Fruit fly (Drosophila melanogaster) whole organism, pupa: ENCODE data around the gene DPCoAC.

Experiments used
- CG10348 ChIP-seq: fragments of 200-800 bp; sonication (Bioruptor generic); IDR thresholded peaks from 2 replicates; pipeline ENCODE4 v1.3.6; 2022; ENCODE audit warnings: missing biosample characterization, missing genetic modification characterization
- CG8301 ChIP-seq: fragments of 200-800 bp; sonication (Bioruptor generic); optimal IDR thresholded peaks from 2 replicates; lab custom pipeline; 2018; ENCODE audit warnings: missing biosample characterization, mild to moderate bottlenecking, missing genetic modification characterization

dm6 chr3R:20548255-20548654 lies 9.2 kb downstream of the DPCoAC start:
- TF ChIP-seq CG8301 (tag; lab: Kevin White, UChicago) (no peak), CG10348 (no peak)
